Worm (Caenorhabditis elegans): ENCODE data around the gene C14A4.9.
A peak's percentile ranks its signal among the peaks of the same experiment; 100 is the strongest.

C14A4.9 gene

ce11 chrII:10563368-10563767 is 35.8 kb upstream of the C14A4.9 start, which contains the start of gene cdc-48.1:
Gene cdc-48.1 (minus strand): TSS chrII:10563407.
- peak; percentile 84 for TF ChIP-seq mab-5 (tag; optimal IDR thresholded peaks at IDR 0.05)
- TF ChIP-seq sptf-1 (tag; optimal IDR thresholded peaks at IDR 0.05) = peak; percentile 97
- TF ChIP-seq sem-2 (GFP tag; optimal IDR thresholded peaks at IDR 0.05) = peak; percentile 30
- TF ChIP-seq nhr-28 (tag; optimal IDR thresholded peaks at IDR 0.05) = peak; percentile 87
- peak; percentile 37 for TF ChIP-seq lin-32 (GFP tag; optimal IDR thresholded peaks at IDR 0.05)
- TF ChIP-seq ztf-11 (tag; optimal IDR thresholded peaks at IDR 0.05) = peak; percentile 80
- TF ChIP-seq lsy-2 (tag; optimal IDR thresholded peaks at IDR 0.05) = peak; percentile 95
- TF ChIP-seq nhr-76 (tag; optimal IDR thresholded peaks at IDR 0.05) = no peak
- peak; percentile 91 for TF ChIP-seq unc-120 (tag; optimal IDR thresholded peaks at IDR 0.05; ENCODE audit: poor library complexity, severe bottlenecking)
- peak; percentile 88 for TF ChIP-seq ceh-83 (GFP tag; optimal IDR thresholded peaks at IDR 0.05)
- TF ChIP-seq hlh-1 (tag; optimal IDR thresholded peaks at IDR 0.05) = peak; percentile 88
- TF ChIP-seq flh-1 (GFP tag; optimal IDR thresholded peaks at IDR 0.05) = peak; percentile 49
- peak; percentile 68 for TF ChIP-seq nhr-12 (tag; optimal IDR thresholded peaks at IDR 0.05)
- peak; percentile 79 for TF ChIP-seq blmp-1 (tag; optimal IDR thresholded peaks at IDR 0.05)
- peak; percentile 92 for TF ChIP-seq drap-1 (GFP tag; optimal IDR thresholded peaks at IDR 0.05)
- no peak for TF ChIP-seq zip-8 (tag; optimal IDR thresholded peaks at IDR 0.05)
- no peak for TF ChIP-seq snpc-4 (tag; optimal IDR thresholded peaks at IDR 0.05)
- TF ChIP-seq nhr-237 (tag; optimal IDR thresholded peaks at IDR 0.05) = peak; percentile 100
- peak; percentile 84 for TF ChIP-seq ham-2 (GFP tag; optimal IDR thresholded peaks at IDR 0.05)
- peak; percentile 87 for TF ChIP-seq ceh-43 (GFP tag; optimal IDR thresholded peaks at IDR 0.05)
- TF ChIP-seq lin-13 (tag; optimal IDR thresholded peaks at IDR 0.05) = peak; percentile 100
- peak; percentile 72 for TF ChIP-seq tbx-8 (GFP tag; optimal IDR thresholded peaks at IDR 0.05)
- peak; percentile 99 for TF ChIP-seq ceh-39 (tag; optimal IDR thresholded peaks at IDR 0.05)
- TF ChIP-seq pha-4 (tag; optimal IDR thresholded peaks at IDR 0.05) = peak; percentile 98
- peak; percentile 68 for TF ChIP-seq elt-1 (tag; optimal IDR thresholded peaks at IDR 0.05; ENCODE audit: borderline replicate concordance, insufficient read depth)
- peak; percentile 74 for TF ChIP-seq nhr-2 (tag; optimal IDR thresholded peaks at IDR 0.05)
- TF ChIP-seq unc-62 (GFP tag; optimal IDR thresholded peaks at IDR 0.05) = peak; percentile 97
- TF ChIP-seq mls-2 (tag; optimal IDR thresholded peaks at IDR 0.05) = peak; percentile 89
- TF ChIP-seq unc-39 (tag; optimal IDR thresholded peaks at IDR 0.05) = peak; percentile 36
- TF ChIP-seq ces-1 (GFP tag; optimal IDR thresholded peaks at IDR 0.05) = peak; percentile 98
- peak; percentile 63 for TF ChIP-seq bed-3 (GFP tag; optimal IDR thresholded peaks at IDR 0.05)
- TF ChIP-seq M03D4.4 (tag; optimal IDR thresholded peaks at IDR 0.05) = peak; percentile 92
- TF ChIP-seq elt-3 (tag; optimal IDR thresholded peaks at IDR 0.05) = peak; percentile 85
- peak; percentile 96 for TF ChIP-seq cnd-1 (tag; optimal IDR thresholded peaks at IDR 0.05)
- TF ChIP-seq mep-1 (tag; optimal IDR thresholded peaks at IDR 0.05) = peak; percentile 100

DNA sequence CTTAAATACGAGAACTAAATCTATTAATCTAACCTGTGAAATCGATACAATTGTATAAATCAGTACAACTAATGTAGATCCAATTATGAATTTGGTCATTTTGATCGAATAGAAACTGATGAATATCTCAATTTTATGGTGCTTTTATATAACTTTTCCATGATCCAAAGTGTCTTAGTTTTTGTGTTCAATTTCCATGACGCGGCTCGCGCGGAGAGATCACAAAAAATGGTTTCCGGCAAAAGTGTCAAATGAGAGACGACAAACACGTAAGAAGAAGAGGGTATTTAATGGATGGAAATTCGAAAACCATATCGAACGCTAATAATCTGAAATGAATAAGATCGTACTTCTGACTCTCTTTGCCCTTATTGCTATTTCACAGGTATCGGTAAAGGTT is 34.6 kb upstream of the C14A4.9 start, which contains the start of the genes C06A1.6 and C06A1.7:
Gene C06A1.6 (minus strand): TSS at position 101 of the 400 bp plus-strand sequence.
Gene C06A1.7 (plus strand): TSS at position 314 of the 400 bp plus-strand sequence.
- TF ChIP-seq ceh-43 (GFP tag; optimal IDR thresholded peaks at IDR 0.05) (no peak), mls-2 (tag; optimal IDR thresholded peaks at IDR 0.05) (no peak), M03D4.4 (tag; optimal IDR thresholded peaks at IDR 0.05) (no peak), tbx-8 (GFP tag; optimal IDR thresholded peaks at IDR 0.05) (no peak), cnd-1 (tag; optimal IDR thresholded peaks at IDR 0.05) (no peak), blmp-1 (tag; optimal IDR thresholded peaks at IDR 0.05) (no peak)

DNA sequence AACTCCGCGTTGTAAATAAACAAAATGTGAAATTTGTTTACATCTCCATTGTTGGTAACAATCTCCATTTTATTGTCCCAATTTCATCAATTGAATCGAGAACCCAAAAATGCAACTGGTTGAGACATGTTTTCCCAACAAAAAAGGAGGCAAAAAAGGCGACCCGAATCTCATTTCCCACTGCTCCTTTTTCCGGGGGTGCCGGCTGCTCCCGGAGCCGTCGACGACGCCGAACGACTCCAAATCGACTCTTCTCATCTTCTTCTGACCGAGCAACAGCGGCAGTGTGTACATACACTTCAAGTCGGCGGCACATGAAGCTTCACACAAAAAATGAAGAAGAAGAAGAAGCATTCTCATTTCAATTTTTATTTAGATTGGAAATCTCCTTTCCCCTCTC is 32.7 kb upstream of the C14A4.9 start:
- TF ChIP-seq M03D4.4 (tag; optimal IDR thresholded peaks at IDR 0.05) (no peak), drap-1 (GFP tag; optimal IDR thresholded peaks at IDR 0.05) (no peak), nhr-12 (tag; optimal IDR thresholded peaks at IDR 0.05) (no peak), ceh-43 (GFP tag; optimal IDR thresholded peaks at IDR 0.05) (no peak), lin-13 (tag; optimal IDR thresholded peaks at IDR 0.05) (no peak)

ce11 chrII:10569498-10569897 is 29.6 kb upstream of the C14A4.9 start:
- peak; percentile 76 for TF ChIP-seq hlh-1 (tag; optimal IDR thresholded peaks at IDR 0.05)
- TF ChIP-seq unc-120 (tag; optimal IDR thresholded peaks at IDR 0.05; ENCODE audit: poor library complexity, severe bottlenecking) = no peak
